Worm (Caenorhabditis elegans): Measurements from ENCODE around the gene hlh-15.

DNA sequence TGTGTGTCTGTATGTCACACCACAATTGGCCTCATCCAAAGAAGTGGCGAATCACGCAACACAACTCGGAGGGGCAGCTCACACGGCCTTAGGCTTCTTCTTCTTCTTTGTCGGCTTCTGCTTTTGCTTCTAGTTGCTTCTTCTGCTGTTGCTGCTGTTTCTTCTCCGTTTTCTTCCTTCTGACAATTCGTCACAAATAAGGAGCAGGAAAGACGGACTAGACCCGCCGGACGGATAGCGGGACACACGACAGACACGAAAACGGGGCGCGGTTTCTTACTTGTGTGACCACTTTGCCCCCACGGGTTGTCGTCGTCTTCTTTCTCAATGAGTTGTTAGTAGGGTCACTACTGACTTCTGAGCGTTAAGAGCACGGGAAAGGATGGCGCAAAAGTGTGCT, 43.0 kb upstream of the hlh-15 start:
- TF ChIP-seq tab-1 (GFP tag; IDR thresholded peaks at IDR 0.05) = no peak
- TF ChIP-seq cog-1 (tag; optimal IDR thresholded peaks at IDR 0.05) = no peak
- TF ChIP-seq flt-1 (GFP tag; IDR thresholded peaks at IDR 0.05) = no peak
- TF ChIP-seq klf-2 (GFP tag; conservative IDR thresholded peaks at IDR 0.05) = no peak
- TF ChIP-seq med-1 (GFP tag; optimal IDR thresholded peaks at IDR 0.05; ENCODE audit: insufficient read depth) = no peak
- no peak for TF ChIP-seq ztf-23 (GFP tag; IDR thresholded peaks at IDR 0.05)
- TF ChIP-seq ztf-29 (GFP tag; IDR thresholded peaks at IDR 0.05) = no peak
- no peak for TF ChIP-seq ref-1 (GFP tag; conservative IDR thresholded peaks at IDR 0.05)
